Fruit fly (Drosophila melanogaster): Measurements from ENCODE around the gene CalpC.
A peak's percentile ranks its signal among the peaks of the same experiment; 100 is the strongest.

The CalpC gene

dm6 chrX:16277878-16278506 lies 47.6 kb upstream of the CalpC start, which contains the start of gene eas (continued):
- TF ChIP-seq Meics (GFP tag; optimal IDR thresholded peaks at IDR 0.05) (no peak), shn (GFP tag; optimal IDR thresholded peaks at IDR 0.05) (no peak), ci (GFP tag; IDR thresholded peaks at IDR 0.05) (peak; percentile 74), CG6175 (GFP tag; IDR thresholded peaks at IDR 0.05) (0 out of 3 replicates have a peak, but pooled peaks have one; percentile 36), CG2875 (GFP tag; optimal IDR thresholded peaks at IDR 0.05) (no peak), caup (GFP tag; optimal IDR thresholded peaks at IDR 0.05; ENCODE audit: severe bottlenecking) (no peak), Doc3 (GFP tag; IDR thresholded peaks at IDR 0.05; ENCODE audit: partially characterized antibody) (peak; percentile 54; the same call in 2 of the 3 replicates), p53 (GFP tag; optimal IDR thresholded peaks at IDR 0.05) (peak; percentile 44), oc (tag; optimal IDR thresholded peaks at IDR 0.05) (no peak), CG30020 (tag; optimal IDR thresholded peaks at IDR 0.05) (peak; percentile 11), CoRest (tag; optimal IDR thresholded peaks at IDR 0.05) (peak; percentile 7), so (GFP tag; IDR thresholded peaks at IDR 0.05) (no peak), Med (GFP tag) (peak; percentile 79), sisA (GFP tag; IDR thresholded peaks at IDR 0.05) (no peak), exex (tag; optimal IDR thresholded peaks at IDR 0.05) (no peak), CG13894 (tag; optimal IDR thresholded peaks at IDR 0.05) (peak; percentile 61), Side (GFP tag; optimal IDR thresholded peaks at IDR 0.05) (peak; percentile 31), pho (GFP tag; optimal IDR thresholded peaks at IDR 0.05) (no peak), CG16813 (GFP tag; IDR thresholded peaks at IDR 0.05; ENCODE audit: partially characterized antibody) (peak; percentile 80), kah (GFP tag; optimal IDR thresholded peaks at IDR 0.05) (no peak), nerfin-2 (GFP tag; IDR thresholded peaks at IDR 0.05; ENCODE audit: partially characterized antibody) (peak; percentile 23; the same call in 1 of the 2 replicates), HmgZ (tag; optimal IDR thresholded peaks at IDR 0.05) (no peak), hbn (GFP tag; IDR thresholded peaks at IDR 0.05; ENCODE audit: partially characterized antibody) (peak; percentile 42; the same call in 1 of the 2 replicates), dimm (GFP tag; IDR thresholded peaks at IDR 0.05) (no peak), stwl (tag; optimal IDR thresholded peaks at IDR 0.05) (peak; percentile 60), Hr51 (GFP tag; optimal IDR thresholded peaks at IDR 0.05) (peak in 1 of 2 experiments; percentile 5), Stat92E (GFP tag; optimal IDR thresholded peaks at IDR 0.05) (no peak), HLH4C (GFP tag; IDR thresholded peaks at IDR 0.05; ENCODE audit: partially characterized antibody) (peak; percentile 65; the same call in 2 of the 3 replicates), tna (GFP tag; IDR thresholded peaks at IDR 0.05; ENCODE audit: partially characterized antibody) (peak; percentile 56; the same call in 1 of the 2 replicates), CG1832 (GFP tag; optimal IDR thresholded peaks at IDR 0.05) (no peak), MBD-R2 (GFP tag; IDR thresholded peaks at IDR 0.05) (peak; percentile 55), CG3995 (GFP tag; optimal IDR thresholded peaks at IDR 0.05) (peak; percentile 67), Mad (GFP tag; optimal IDR thresholded peaks at IDR 0.05) (no peak), CG2120 (GFP tag; optimal IDR thresholded peaks at IDR 0.05) (peak; percentile 30), Xrp1 (GFP tag; IDR thresholded peaks at IDR 0.05) (no peak), CG33213 (GFP tag; optimal IDR thresholded peaks at IDR 0.05) (peak; percentile 35), Pdp1 (GFP tag; optimal IDR thresholded peaks at IDR 0.05) (peak; percentile 3 to 43), gt (GFP tag; IDR thresholded peaks at IDR 0.05) (no peak), Elba2 (GFP tag; optimal IDR thresholded peaks at IDR 0.05) (peak; percentile 26), CG16815 (GFP tag; optimal IDR thresholded peaks at IDR 0.05) (no peak), Doc2 (GFP tag; IDR thresholded peaks at IDR 0.05) (no peak), schlank (tag; optimal IDR thresholded peaks at IDR 0.05) (peak; percentile 18), CG3163 (GFP tag; optimal IDR thresholded peaks at IDR 0.05) (no peak), Dad (GFP tag; optimal IDR thresholded peaks at IDR 0.05) (no peak), CG2129 (GFP tag; IDR thresholded peaks at IDR 0.05; ENCODE audit: partially characterized antibody) (peak; percentile 31; the same call in 1 of the 2 replicates), lmd (GFP tag; IDR thresholded peaks at IDR 0.05) (no peak), gcm2 (GFP tag; optimal IDR thresholded peaks at IDR 0.05) (no peak), CG11504 (tag; optimal IDR thresholded peaks at IDR 0.05) (peak; percentile 3)
